Worm (Caenorhabditis elegans) whole organism, midembryonic: ENCODE results near the gene F44A2.7.

Source experiments
- cog-1 ChIP-seq: sonication (generic microtip); optimal IDR thresholded peaks from 2 replicates; lab custom pipeline; 2016; ENCODE audit warnings: missing genetic modification characterization, missing compliant biosample characterization
- flt-1 ChIP-seq: fragments of 200-800 bp; sonication (Bioruptor generic); IDR thresholded peaks from 2 replicates; pipeline ENCODE4 v1.3.6; 2022; ENCODE audit warnings: missing genetic modification characterization, missing compliant biosample characterization
- klf-2 ChIP-seq: fragments of 200-800 bp; sonication (Bioruptor generic); conservative IDR thresholded peaks from 2 replicates; pipeline ENCODE4 v1.3.6; 2022; ENCODE audit warnings: missing genetic modification reagents, missing genetic modification characterization, missing compliant biosample characterization
- ref-1 ChIP-seq: fragments of 200-800 bp; sonication (Bioruptor generic); conservative IDR thresholded peaks from 2 replicates; pipeline ENCODE4 v1.3.6; 2022; ENCODE audit warnings: missing genetic modification reagents, missing genetic modification characterization, missing compliant biosample characterization
- tab-1 ChIP-seq: fragments of 200-800 bp; sonication (Bioruptor generic); IDR thresholded peaks from 2 replicates; pipeline ENCODE4 v1.3.6; 2022; ENCODE audit warnings: missing genetic modification characterization, missing compliant biosample characterization
- ztf-23 ChIP-seq: fragments of 200-800 bp; sonication (Bioruptor generic); IDR thresholded peaks from 2 replicates; pipeline ENCODE4 v1.3.6; 2022; ENCODE audit warnings: missing genetic modification reagents, missing genetic modification characterization, missing compliant biosample characterization
- ztf-29 ChIP-seq: fragments of 200-800 bp; sonication (Bioruptor generic); IDR thresholded peaks from 2 replicates; pipeline ENCODE4 v1.3.6; 2022; ENCODE audit warnings: missing genetic modification reagents, missing genetic modification characterization, missing compliant biosample characterization

DNA sequence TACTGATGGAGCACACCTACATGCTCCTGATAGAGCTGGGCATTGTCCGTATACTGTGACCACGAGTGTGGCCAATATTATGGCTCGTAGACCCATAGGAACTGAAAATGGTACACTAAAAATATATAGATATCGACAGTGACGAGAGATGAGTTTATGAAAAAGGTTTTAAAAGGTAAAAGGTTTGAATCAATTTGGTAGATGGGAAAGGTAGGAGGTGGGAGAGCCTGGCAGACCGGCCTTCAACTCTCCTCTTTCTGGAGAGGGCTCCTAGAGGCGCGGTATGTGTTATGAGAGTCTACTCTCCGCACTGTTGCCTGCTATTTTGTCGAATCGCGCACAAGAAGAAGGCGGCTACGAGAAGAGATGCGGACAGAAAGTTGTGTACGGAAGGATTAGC lies 33.8 kb upstream of the F44A2.7 start, which contains the start of gene lron-2:
- TF ChIP-seq ztf-29 (no peak), ref-1 (GFP tag; lab: Robert Waterston, UW) (no peak), klf-2 (GFP tag; lab: Robert Waterston, UW) (no peak), flt-1 (no peak), cog-1 (tag; lab: Kevin White, UChicago) (no peak), tab-1 (GFP tag; lab: Robert Waterston, UW) (no peak), ztf-23 (GFP tag; lab: Robert Waterston, UW) (no peak)
